Worm (Caenorhabditis elegans) whole organism, L4 larva: ENCODE data around the gene sdz-4.

Experiments
- D1046.2 ChIP-seq: fragments of 200-800 bp; sonication (Bioruptor generic); IDR thresholded peaks from 2 replicates; pipeline ENCODE4 v1.3.6; 2022; ENCODE audit warnings: missing genetic modification characterization, missing compliant biosample characterization
- F26F4.8 ChIP-seq: fragments of 200-800 bp; sonication (Bioruptor generic); conservative IDR thresholded peaks from 2 replicates; pipeline ENCODE4 v1.3.6; 2022; ENCODE audit warnings: missing genetic modification characterization, missing compliant biosample characterization
- F37D6.2 ChIP-seq: sonication (generic microtip); optimal IDR thresholded peaks from 2 replicates; lab custom pipeline; 2016; ENCODE audit warnings: mild to moderate bottlenecking, missing genetic modification characterization, missing compliant biosample characterization
- F44E2.7 ChIP-seq: fragments of 200-800 bp; sonication (Bioruptor generic); IDR thresholded peaks from 2 replicates; pipeline ENCODE4 v2.1.2; 2022; ENCODE audit warnings: missing genetic modification characterization, missing compliant biosample characterization
- aha-1 ChIP-seq: fragments of 150-350 bp; peaks from one replicate; lab custom pipeline; 2014; ENCODE audit warnings: missing biosample characterization, missing genetic modification characterization
- aly-2 ChIP-seq: sonication (generic microtip); optimal IDR thresholded peaks from 2 replicates; lab custom pipeline; 2018; ENCODE audit warnings: missing biosample characterization, missing genetic modification characterization
- attf-4 ChIP-seq: sonication (generic microtip); optimal IDR thresholded peaks from 3 replicates; lab custom pipeline; 2017; ENCODE audit warnings: missing biosample characterization, missing genetic modification characterization
- ceh-28 ChIP-seq: fragments of 150-350 bp; optimal IDR thresholded peaks from 2 replicates; lab custom pipeline; 2014; ENCODE audit warnings: missing biosample characterization, missing genetic modification reagents, missing genetic modification characterization
- ctbp-1 ChIP-seq: fragments of 200-800 bp; sonication (Bioruptor generic); IDR thresholded peaks from 2 replicates; pipeline ENCODE4 v1.3.6; 2022; ENCODE audit warnings: missing genetic modification reagents, missing genetic modification characterization, missing compliant biosample characterization
- daf-16 ChIP-seq, 3 experiments: sonication (generic microtip); optimal IDR thresholded peaks; 2 replicates each; lab custom pipeline; 2016 to 2017; ENCODE audit warnings: missing genetic modification characterization in 3 of 3, missing genetic modification reagents in 3 of 3, mild to moderate bottlenecking in 2 of 3, missing compliant biosample characterization in 2 of 3, missing biosample characterization in 1 of 3, moderate library complexity in 1 of 3
- dmd-6 ChIP-seq: fragments of 200-800 bp; sonication (Bioruptor generic); IDR thresholded peaks from 2 replicates; pipeline ENCODE4 v1.3.6; 2022; ENCODE audit warnings: missing genetic modification reagents, missing genetic modification characterization, missing compliant biosample characterization
- dmd-9 ChIP-seq: fragments of 200-800 bp; sonication (Bioruptor generic); IDR thresholded peaks from 2 replicates; pipeline ENCODE4 v1.3.6; 2022; ENCODE audit warnings: missing genetic modification reagents, missing genetic modification characterization, missing compliant biosample characterization
- dpl-1 ChIP-seq: fragments of 150-350 bp; optimal IDR thresholded peaks from 2 replicates; lab custom pipeline; 2014; ENCODE audit warnings: missing biosample characterization, missing genetic modification reagents, missing genetic modification characterization
- fos-1 ChIP-seq: fragments of 150-350 bp; optimal IDR thresholded peaks from 2 replicates; lab custom pipeline; 2014; ENCODE audit warnings: missing biosample characterization, missing genetic modification characterization
- hlh-30 ChIP-seq: sonication (generic microtip); optimal IDR thresholded peaks from 2 replicates; lab custom pipeline; 2017; ENCODE audit warnings: antibody characterized with exemption, mild to moderate bottlenecking, missing genetic modification characterization, missing compliant biosample characterization; ENCODE audit not compliant: insufficient read depth
- hmg-1.1 ChIP-seq: fragments of 200-800 bp; sonication (Bioruptor generic); IDR thresholded peaks from 2 replicates; pipeline ENCODE4 v1.3.6; 2022; ENCODE audit warnings: missing genetic modification reagents, missing genetic modification characterization, missing compliant biosample characterization
- lim-7 ChIP-seq: fragments of 200-800 bp; sonication (Bioruptor generic); IDR thresholded peaks from 2 replicates; pipeline ENCODE4 v1.3.6; 2022; ENCODE audit warnings: missing genetic modification characterization, missing compliant biosample characterization
- lin-15B ChIP-seq: fragments of 150-350 bp; sonication (generic microtip); optimal IDR thresholded peaks from 3 replicates; lab custom pipeline; 2014; ENCODE audit warnings: missing biosample characterization, missing genetic modification characterization
- lir-3 ChIP-seq: sonication (generic microtip); optimal IDR thresholded peaks from 2 replicates; lab custom pipeline; 2016; ENCODE audit warnings: mild to moderate bottlenecking, missing genetic modification characterization, missing compliant biosample characterization
- lsy-2 ChIP-seq, 2 experiments: fragments of 150-350 bp in 1 of 2; sonication (generic microtip) in 1 of 2; optimal IDR thresholded peaks; 2 replicates each; lab custom pipeline; 2014 to 2017; ENCODE audit warnings: missing biosample characterization in 2 of 2, missing genetic modification characterization in 2 of 2
- mes-2 ChIP-seq: sonication (generic microtip); optimal IDR thresholded peaks from 2 replicates; lab custom pipeline; 2016; ENCODE audit warnings: missing genotype, mild to moderate bottlenecking, missing genetic modification characterization, missing compliant biosample characterization; ENCODE audit not compliant: poor library complexity, severe bottlenecking
- nhr-10 ChIP-seq: fragments of 150-350 bp; optimal IDR thresholded peaks from 2 replicates; lab custom pipeline; 2014; ENCODE audit warnings: missing biosample characterization, missing genetic modification characterization
- nhr-11 ChIP-seq: fragments of 150-350 bp; optimal IDR thresholded peaks from 2 replicates; lab custom pipeline; 2014; ENCODE audit warnings: missing biosample characterization, missing genetic modification characterization
- nhr-237 ChIP-seq: sonication (generic microtip); optimal IDR thresholded peaks from 2 replicates; lab custom pipeline; 2017; ENCODE audit warnings: missing biosample characterization, missing genetic modification characterization
- nhr-25 ChIP-seq: sonication (generic microtip); optimal IDR thresholded peaks from 2 replicates; lab custom pipeline; 2017; ENCODE audit warnings: missing genetic modification characterization, mild to moderate bottlenecking, missing compliant biosample characterization, antibody characterized with exemption, moderate library complexity, borderline replicate concordance; ENCODE audit not compliant: insufficient read depth
- nhr-28 ChIP-seq: fragments of 150-350 bp; optimal IDR thresholded peaks from 2 replicates; lab custom pipeline; 2014; ENCODE audit warnings: missing biosample characterization, missing genetic modification characterization
- nhr-42 ChIP-seq: fragments of 200-800 bp; sonication (Bioruptor generic); IDR thresholded peaks from 2 replicates; pipeline ENCODE4 v1.3.6; 2022; ENCODE audit warnings: missing genetic modification characterization, missing compliant biosample characterization
- nhr-48 ChIP-seq: sonication (generic microtip); optimal IDR thresholded peaks from 2 replicates; lab custom pipeline; 2016; ENCODE audit warnings: mild to moderate bottlenecking, missing genetic modification characterization, missing compliant biosample characterization
- nhr-76 ChIP-seq: fragments of 150-350 bp; optimal IDR thresholded peaks from 2 replicates; lab custom pipeline; 2014; ENCODE audit warnings: missing biosample characterization, missing genetic modification characterization
- pha-4 ChIP-seq, 2 experiments: fragments of 150-350 bp in 1 of 2; fragments of 200-800 bp in 1 of 2; sonication (Bioruptor generic) in 1 of 2; IDR thresholded peaks in 1 of 2; optimal IDR thresholded peaks in 1 of 2; 2 replicates each; pipeline versions ENCODE4 v1.3.6 to Lab custom; 2014 to 2022; ENCODE audit warnings: missing genetic modification characterization in 2 of 2, missing genetic modification reagents in 2 of 2, missing biosample characterization in 1 of 2, missing compliant biosample characterization in 1 of 2
- php-3 ChIP-seq: fragments of 200-800 bp; sonication (Bioruptor generic); IDR thresholded peaks from 2 replicates; pipeline ENCODE4 v1.3.6; 2022; ENCODE audit warnings: missing genetic modification reagents, missing genetic modification characterization, missing compliant biosample characterization
- rbr-2 ChIP-seq: sonication (generic microtip); optimal IDR thresholded peaks from 2 replicates; lab custom pipeline; 2016; ENCODE audit warnings: missing genotype, missing genetic modification characterization, missing compliant biosample characterization
- saeg-2 ChIP-seq: fragments of 200-800 bp; sonication (Bioruptor generic); IDR thresholded peaks from 2 replicates; pipeline ENCODE4 v1.3.6; 2022; ENCODE audit warnings: missing genetic modification reagents, missing genetic modification characterization, missing compliant biosample characterization
- skn-1 ChIP-seq: fragments of 150-350 bp; optimal IDR thresholded peaks from 2 replicates; lab custom pipeline; 2014; ENCODE audit warnings: missing biosample characterization, missing genetic modification characterization
- spr-1 ChIP-seq: sonication (generic microtip); optimal IDR thresholded peaks from 2 replicates; lab custom pipeline; 2016; ENCODE audit warnings: mild to moderate bottlenecking, missing genetic modification characterization, missing compliant biosample characterization
- tag-97 ChIP-seq: fragments of 200-800 bp; sonication (Bioruptor generic); IDR thresholded peaks from 2 replicates; pipeline ENCODE4 v1.3.6; 2022; ENCODE audit warnings: missing genetic modification characterization, missing compliant biosample characterization
- unc-62 ChIP-seq, 3 experiments: fragments of 150-350 bp in 1 of 3; sonication (generic microtip); optimal IDR thresholded peaks in 2 of 3; peaks in 1 of 3; 1 replicate in 1 of 3; 2 replicates in 2 of 3; lab custom pipeline; 2014 to 2017; ENCODE audit warnings: missing biosample characterization in 3 of 3, missing genetic modification characterization in 3 of 3, missing genetic modification reagents in 3 of 3, missing genotype in 1 of 3
- zfp-3 ChIP-seq: fragments of 200-800 bp; sonication (Bioruptor generic); conservative IDR thresholded peaks from 2 replicates; pipeline ENCODE4 v1.3.6; 2022; ENCODE audit warnings: missing genetic modification reagents, missing genetic modification characterization, missing compliant biosample characterization

Gene sdz-4

DNA sequence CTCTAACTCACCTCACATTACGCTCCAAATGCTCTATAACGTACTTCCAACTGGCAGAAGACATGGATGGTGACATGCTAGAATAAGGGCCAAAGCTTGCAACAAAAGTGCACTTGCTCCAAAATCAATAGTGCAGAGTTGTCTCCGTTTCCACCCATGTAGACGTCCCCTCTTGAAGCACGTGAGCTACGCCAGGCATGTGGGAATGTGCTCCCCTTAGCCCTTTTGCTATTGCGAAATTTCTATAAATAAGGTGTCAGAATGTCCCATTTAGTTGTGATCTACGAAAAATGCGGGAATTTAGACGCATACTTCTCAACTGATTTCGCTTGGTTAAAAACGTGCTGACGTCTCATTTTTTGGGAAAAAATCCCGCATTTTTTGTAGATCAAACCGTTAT, 8.3 kb upstream of the sdz-4 start:
- TF ChIP-seq spr-1 (tag; lab: Kevin White, UChicago) (no peak), nhr-25 (tag; lab: Kevin White, UChicago) (no peak), hlh-30 (tag; lab: Kevin White, UChicago) (no peak), F44E2.7 (GFP tag; lab: Robert Waterston, UW) (no peak), lin-15B (tag; lab: Kevin White, UChicago) (no peak), php-3 (GFP tag; lab: Robert Waterston, UW) (no peak), hmg-1.1 (GFP tag; lab: Robert Waterston, UW) (no peak), mes-2 (tag; lab: Kevin White, UChicago) (no peak), pha-4 (GFP tag; IDR thresholded peaks at IDR 0.05; lab: Robert Waterston, UW) (no peak), pha-4 (tag; optimal IDR thresholded peaks at IDR 0.05; lab: Kevin White, UChicago) (no peak), lim-7 (GFP tag; lab: Robert Waterston, UW) (no peak), nhr-11 (tag; lab: Kevin White, UChicago) (no peak), nhr-237 (tag; lab: Kevin White, UChicago) (no peak)

- no peak for TF ChIP-seq fos-1 (tag; lab: Kevin White, UChicago)
- no peak for TF ChIP-seq ceh-28
- TF ChIP-seq tag-97 (GFP tag; lab: Robert Waterston, UW) = no peak
- no peak for TF ChIP-seq saeg-2 (GFP tag; lab: Robert Waterston, UW)
- no peak for TF ChIP-seq ctbp-1 (GFP tag; lab: Robert Waterston, UW)
- TF ChIP-seq nhr-42 (GFP tag; lab: Robert Waterston, UW) = no peak
- TF ChIP-seq dpl-1 = no peak
- no peak for TF ChIP-seq aly-2
- no peak for TF ChIP-seq nhr-76 (tag; lab: Kevin White, UChicago)
- no peak for TF ChIP-seq attf-4
- no peak for TF ChIP-seq nhr-10
- TF ChIP-seq nhr-48 (tag; lab: Kevin White, UChicago) = no peak
- no peak for TF ChIP-seq lir-3
- TF ChIP-seq D1046.2 = no peak
- no peak for TF ChIP-seq F37D6.2
- no peak for TF ChIP-seq dmd-6 (GFP tag; lab: Robert Waterston, UW)
- TF ChIP-seq skn-1 = no peak
- no peak for TF ChIP-seq F26F4.8 (GFP tag; lab: Robert Waterston, UW)
- TF ChIP-seq lsy-2 (tag; optimal IDR thresholded peaks at IDR 0.05; lab: Kevin White, UChicago) = no peak
Observed at ce11 chrII:953052-953451, 5.7 kb upstream of the sdz-4 start.

ce11 chrII:954626-955025, 4.1 kb upstream of the sdz-4 start, which contains the start of gene fbxc-7:
Gene fbxc-7 (plus strand): TSS chrII:954926.
- TF ChIP-seq nhr-28 (tag; lab: Kevin White, UChicago) = peak; percentile 29

DNA sequence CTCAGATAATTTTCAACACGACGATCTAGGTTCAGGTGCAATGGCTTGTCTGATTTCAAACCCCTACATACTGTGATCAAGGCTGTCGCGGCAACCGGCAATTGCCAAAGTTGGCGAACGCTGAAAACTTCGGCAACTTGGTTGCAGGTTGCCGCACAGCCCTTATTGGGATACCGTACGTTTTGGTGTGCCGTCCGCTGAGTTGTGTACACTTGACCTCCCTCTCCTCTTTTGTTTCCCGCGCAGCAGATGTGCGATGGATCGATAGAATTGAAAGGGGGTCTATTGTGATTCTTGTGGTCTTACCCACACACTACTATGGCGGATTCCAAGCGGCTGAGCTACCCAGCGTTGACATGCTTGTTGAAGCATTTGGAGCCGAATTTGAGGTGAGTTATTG, 1.5 kb downstream of the sdz-4 start, which contains the start of the genes C32B5.18 and C32B5.7:
C32B5.18 (plus strand) TSS at position 301 of the 400 bp plus-strand sequence.
C32B5.7 (plus strand) TSS at position 311 of the 400 bp plus-strand sequence.
- TF ChIP-seq aha-1 (tag; lab: Kevin White, UChicago) = peak; percentile 76
- no peak for TF ChIP-seq rbr-2 (tag; lab: Kevin White, UChicago)

DNA sequence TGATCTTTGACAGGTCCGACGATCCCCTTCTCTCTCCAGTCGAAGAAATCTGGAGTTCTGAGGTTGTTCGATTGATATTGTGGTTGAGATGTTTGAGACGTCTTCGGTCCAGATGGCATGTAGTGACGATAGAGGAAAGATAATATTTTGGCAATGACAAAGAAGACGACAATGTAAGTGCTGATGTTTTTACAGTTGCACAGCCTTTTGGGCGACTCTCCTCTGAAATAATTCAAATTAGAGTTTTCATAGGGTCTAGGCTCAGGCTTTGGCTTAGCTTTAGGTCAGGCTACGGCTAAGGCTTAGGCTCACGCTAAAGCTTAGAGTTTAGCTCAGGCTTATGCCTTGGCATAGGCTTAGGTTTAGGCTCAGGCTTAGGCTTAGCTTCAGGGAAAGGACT, 3.2 kb downstream of the sdz-4 start, which contains the start of gene C32B5.13:
C32B5.13 (minus strand) TSS at position 101 of the 400 bp plus-strand sequence.
- no peak for TF ChIP-seq dmd-9 (GFP tag; lab: Robert Waterston, UW)
- TF ChIP-seq zfp-3 (GFP tag; lab: Robert Waterston, UW) = no peak
- no peak for TF ChIP-seq daf-16 (GFP tag; optimal IDR thresholded peaks at IDR 0.05; lab: Kevin White, UChicago)
- TF ChIP-seq daf-16 (tag; optimal IDR thresholded peaks at IDR 0.05; lab: Kevin White, UChicago) = no peak
- no peak for TF ChIP-seq D1046.2
- no peak for TF ChIP-seq lsy-2 (tag; optimal IDR thresholded peaks at IDR 0.05; lab: Kevin White, UChicago)
- TF ChIP-seq unc-62 (GFP tag; optimal IDR thresholded peaks at IDR 0.05 in 1 of 2; lab: Kevin White, UChicago) = peak in 1 of 2 experiments; percentile 16
- no peak for TF ChIP-seq unc-62 (tag; optimal IDR thresholded peaks at IDR 0.05; lab: Kevin White, UChicago)
